Fruit fly (Drosophila melanogaster): ENCODE results near the gene mbm.

mbm gene

DNA sequence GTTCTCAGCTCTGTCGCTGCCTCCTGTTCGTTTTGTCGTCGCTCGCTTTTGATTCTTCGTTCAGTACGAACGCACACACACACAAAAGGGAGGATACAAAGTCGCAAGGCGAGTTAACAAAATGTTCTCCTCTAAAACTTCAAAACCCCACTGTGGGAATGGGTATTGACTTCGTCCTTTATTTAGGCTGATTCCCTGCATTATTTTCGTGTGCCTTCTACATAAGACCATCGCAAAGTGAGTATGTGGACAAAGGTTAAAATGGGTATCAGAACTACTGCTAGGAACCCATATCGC is 48.2 kb downstream of the mbm start:
- no peak for TF ChIP-seq usp (GFP tag; optimal IDR thresholded peaks at IDR 0.05)
- TF ChIP-seq psq (optimal IDR thresholded peaks at IDR 0.05): no peak
- TF ChIP-seq CG8478 (optimal IDR thresholded peaks at IDR 0.05): no peak
- no peak for TF ChIP-seq pan (optimal IDR thresholded peaks at IDR 0.05)
- no peak for TF ChIP-seq EcR (GFP tag; optimal IDR thresholded peaks at IDR 0.05)
- TF ChIP-seq Dll (optimal IDR thresholded peaks at IDR 0.05): no peak

DNA sequence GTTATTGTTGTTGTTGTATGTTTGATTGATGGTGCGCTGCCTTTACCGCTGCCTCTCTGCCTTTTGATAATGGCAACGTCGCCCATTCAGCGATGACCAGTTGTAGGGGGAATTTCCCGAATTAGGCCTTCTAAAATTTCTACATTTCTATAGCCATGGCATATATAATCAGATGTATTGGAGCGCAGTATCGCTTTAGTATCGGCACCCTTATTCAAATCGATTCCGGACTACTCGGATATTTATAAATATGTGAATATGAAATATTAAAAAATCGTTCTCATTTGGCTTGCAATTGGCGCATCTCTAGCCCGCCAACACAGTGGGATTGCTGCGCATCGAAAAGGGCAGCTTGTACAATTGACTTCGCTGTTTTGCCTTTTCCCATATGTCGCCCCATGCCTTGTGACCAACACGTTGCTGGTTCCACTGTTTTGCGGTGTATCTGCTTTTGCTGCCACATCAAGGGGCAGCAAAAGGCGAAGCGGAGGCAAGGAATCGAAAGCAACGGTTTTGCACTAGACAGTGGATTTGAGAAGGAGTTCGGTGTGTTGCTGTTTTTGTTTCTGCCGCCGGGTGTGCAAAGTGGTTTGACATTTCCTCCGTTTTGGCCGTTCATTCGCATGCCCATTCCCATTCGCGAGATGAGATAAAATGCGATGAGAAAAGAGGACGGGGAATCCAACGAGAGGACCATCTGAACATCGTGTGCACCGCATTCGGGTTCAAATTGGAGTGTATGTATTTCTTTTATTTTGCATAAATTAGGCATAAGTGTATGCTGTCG is 48.7 kb downstream of the mbm start:
- TF ChIP-seq psq (optimal IDR thresholded peaks at IDR 0.05): no peak
- TF ChIP-seq EcR (GFP tag; optimal IDR thresholded peaks at IDR 0.05): no peak
- no peak for TF ChIP-seq pan (optimal IDR thresholded peaks at IDR 0.05)
- TF ChIP-seq Dll (optimal IDR thresholded peaks at IDR 0.05): no peak
- no peak for TF ChIP-seq CG8478 (optimal IDR thresholded peaks at IDR 0.05)
- TF ChIP-seq usp (GFP tag; optimal IDR thresholded peaks at IDR 0.05): no peak

DNA sequence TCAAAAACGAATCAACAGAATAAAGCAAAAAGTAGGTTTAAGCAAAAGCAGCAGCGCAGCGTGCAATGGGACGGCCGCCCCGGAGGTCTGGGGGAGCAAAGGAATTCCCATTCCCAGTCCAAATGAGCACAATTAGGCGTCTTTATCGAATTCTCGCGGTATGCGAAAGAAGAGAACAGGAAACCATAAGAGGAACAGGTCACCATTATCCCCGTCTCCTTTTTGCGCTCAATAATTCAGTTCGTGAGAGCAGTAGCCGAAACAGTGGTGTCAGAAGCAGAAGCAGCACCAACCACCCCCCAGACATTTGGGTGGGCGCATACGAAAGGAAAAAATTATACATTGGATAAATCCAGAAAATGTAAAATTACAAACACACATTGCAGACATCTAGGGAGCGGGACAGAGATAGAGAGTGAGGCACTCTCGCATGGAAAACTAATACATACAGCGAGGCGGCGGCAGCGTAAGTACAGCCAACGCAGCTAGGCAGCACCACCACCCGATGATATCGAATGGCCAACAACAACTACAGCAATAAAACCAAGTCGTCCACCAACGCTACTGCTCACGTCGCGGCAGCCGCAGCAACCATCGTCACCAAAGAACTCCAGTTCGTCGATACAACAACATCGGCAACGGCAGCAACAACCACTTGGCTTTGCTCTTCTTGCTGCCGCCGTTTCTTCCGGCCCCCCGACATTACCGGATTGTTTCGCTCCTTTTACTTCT is 49.5 kb downstream of the mbm start:
- TF ChIP-seq pan (optimal IDR thresholded peaks at IDR 0.05): no peak
- TF ChIP-seq CG8478 (optimal IDR thresholded peaks at IDR 0.05): no peak
- no peak for TF ChIP-seq usp (GFP tag; optimal IDR thresholded peaks at IDR 0.05)
- TF ChIP-seq EcR (GFP tag; optimal IDR thresholded peaks at IDR 0.05): no peak
- TF ChIP-seq Dll (optimal IDR thresholded peaks at IDR 0.05): no peak
- TF ChIP-seq psq (optimal IDR thresholded peaks at IDR 0.05): no peak

DNA sequence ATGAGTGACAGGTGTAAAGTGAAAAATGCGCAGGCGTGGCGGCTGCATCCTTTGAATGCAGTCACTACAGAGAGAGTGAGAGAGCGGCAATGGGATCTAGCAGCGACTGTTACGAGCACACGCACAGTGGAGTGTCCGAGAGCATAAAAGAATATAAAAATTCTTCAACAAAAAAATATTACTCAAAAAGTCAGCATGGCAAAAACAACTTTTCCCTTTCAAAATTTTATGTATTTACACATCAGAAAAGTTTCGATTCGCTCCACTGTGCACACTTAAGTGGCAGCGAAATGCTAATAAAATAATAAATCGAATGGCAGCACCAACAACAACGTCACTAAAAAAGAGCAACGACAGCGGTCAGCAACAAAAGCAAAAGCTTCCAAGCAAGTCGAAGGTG is 50.2 kb downstream of the mbm start:
- TF ChIP-seq pan (optimal IDR thresholded peaks at IDR 0.05) (no peak), CG8478 (optimal IDR thresholded peaks at IDR 0.05) (no peak), Dll (optimal IDR thresholded peaks at IDR 0.05) (no peak), psq (optimal IDR thresholded peaks at IDR 0.05) (no peak), EcR (GFP tag; optimal IDR thresholded peaks at IDR 0.05) (no peak), usp (GFP tag; optimal IDR thresholded peaks at IDR 0.05) (no peak)

DNA sequence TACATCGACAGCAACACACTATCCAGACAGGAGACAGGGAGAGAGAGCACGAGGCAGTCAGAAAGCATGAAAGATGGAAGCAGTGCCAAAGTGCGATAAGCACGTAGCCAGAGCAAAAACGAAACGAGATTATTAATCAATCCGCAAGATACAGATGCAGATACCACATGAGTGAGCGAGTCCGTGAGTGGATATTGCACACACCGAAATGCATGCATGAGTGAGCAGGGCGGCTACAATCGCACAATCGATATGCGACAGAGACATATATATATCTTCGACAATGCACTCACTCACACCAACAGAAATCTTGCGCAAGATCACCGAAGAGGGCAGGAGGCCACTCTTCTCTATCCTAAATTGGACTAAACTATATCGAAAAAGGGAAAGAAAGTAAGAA is 50.6 kb downstream of the mbm start:
- TF ChIP-seq EcR (GFP tag; optimal IDR thresholded peaks at IDR 0.05) (no peak), CG8478 (optimal IDR thresholded peaks at IDR 0.05) (no peak), psq (optimal IDR thresholded peaks at IDR 0.05) (no peak), pan (optimal IDR thresholded peaks at IDR 0.05) (no peak), usp (GFP tag; optimal IDR thresholded peaks at IDR 0.05) (no peak), Dll (optimal IDR thresholded peaks at IDR 0.05) (no peak)

DNA sequence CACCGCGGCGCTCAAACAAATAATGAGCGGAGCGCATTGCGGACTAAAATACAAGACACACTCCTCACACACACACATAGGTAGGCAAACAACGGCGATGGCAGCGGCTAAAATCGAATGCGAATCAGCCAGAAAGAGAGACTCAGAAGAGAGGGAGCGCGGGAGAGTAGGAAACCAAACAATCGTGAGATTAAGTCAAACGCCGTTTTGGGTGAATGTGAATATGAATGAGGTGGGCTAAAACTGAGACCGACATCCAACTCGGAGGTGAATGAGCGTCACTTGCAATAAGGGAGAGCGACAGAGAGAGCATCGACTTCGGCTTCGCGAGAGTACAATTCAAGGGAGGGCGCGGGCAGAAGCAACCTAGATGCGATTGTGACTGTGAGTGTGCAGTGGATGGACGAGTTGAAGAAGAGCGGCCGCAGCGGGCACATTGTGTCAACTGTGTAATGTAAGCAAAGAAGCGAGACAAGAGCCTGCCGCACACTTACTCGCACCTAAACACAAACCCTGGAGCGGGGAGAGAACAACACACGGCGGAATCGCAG is 51.5 kb downstream of the mbm start:
- TF ChIP-seq EcR (GFP tag; optimal IDR thresholded peaks at IDR 0.05): peak in 1 of 2 experiments; percentile 76
- TF ChIP-seq Dll (optimal IDR thresholded peaks at IDR 0.05): peak; percentile 88
- TF ChIP-seq usp (GFP tag; optimal IDR thresholded peaks at IDR 0.05): no peak
